Fruit fly (Drosophila melanogaster) whole organism, embryonic: ENCODE data around the gene CG15152.

Experiments
- Ada2b ChIP-seq: fragments of 200-800 bp; sonication (Bioruptor generic); IDR thresholded peaks from 2 replicates; pipeline ENCODE4 v1.3.6; 2022; ENCODE audit warnings: missing biosample characterization, missing genetic modification characterization
- Bteb2 ChIP-seq: fragments of 200-800 bp; sonication (Bioruptor generic); optimal IDR thresholded peaks from 2 replicates; lab custom pipeline; 2016; ENCODE audit warnings: missing biosample characterization, missing genetic modification characterization
- CG10366 ChIP-seq: fragments of 200-800 bp; sonication (Bioruptor generic); IDR thresholded peaks from 2 replicates; pipeline ENCODE4 v1.3.6; 2022; ENCODE audit warnings: missing biosample characterization, missing genetic modification characterization
- CG10979 ChIP-seq: fragments of 200-800 bp; sonication (Bioruptor generic); optimal IDR thresholded peaks from 2 replicates; lab custom pipeline; 2018; ENCODE audit warnings: missing biosample characterization, mild to moderate bottlenecking, missing genetic modification characterization, moderate library complexity
- CG11085 ChIP-seq: fragments of 200-800 bp; sonication (Bioruptor generic); IDR thresholded peaks from 2 replicates; pipeline ENCODE4 v1.3.6; 2022; ENCODE audit warnings: missing biosample characterization, missing genetic modification characterization
- CG11695 ChIP-seq: fragments of 200-800 bp; sonication (Bioruptor generic); IDR thresholded peaks from 3 replicates; pipeline ENCODE4 v1.3.6; 2022; ENCODE audit warnings: missing biosample characterization, missing genetic modification characterization
- CG1233 ChIP-seq: fragments of 200-800 bp; sonication (Bioruptor generic); optimal IDR thresholded peaks from 4 replicates; lab custom pipeline; 2018; ENCODE audit warnings: missing biosample characterization, mild to moderate bottlenecking, missing genetic modification characterization
- CG12744 ChIP-seq: fragments of 200-800 bp; sonication (Bioruptor generic); optimal IDR thresholded peaks from 2 replicates; lab custom pipeline; 2016; ENCODE audit warnings: missing biosample characterization, missing genetic modification characterization
- CG15073 ChIP-seq: fragments of 200-800 bp; sonication (Bioruptor generic); optimal IDR thresholded peaks from 2 replicates; lab custom pipeline; 2016; ENCODE audit warnings: missing biosample characterization, missing genetic modification characterization
- CG16813 ChIP-seq: fragments of 200-800 bp; sonication (Bioruptor generic); IDR thresholded peaks from 3 replicates; pipeline ENCODE4 v1.3.6; 2022; ENCODE audit warnings: missing biosample characterization, missing genetic modification characterization; ENCODE audit not compliant: partially characterized antibody
- CG16815 ChIP-seq: fragments of 200-800 bp; sonication (Bioruptor generic); optimal IDR thresholded peaks from 3 replicates; lab custom pipeline; 2017; ENCODE audit warnings: missing biosample characterization, mild to moderate bottlenecking, missing genetic modification characterization
- CG16863 ChIP-seq: fragments of 200-800 bp; sonication (Bioruptor generic); optimal IDR thresholded peaks from 3 replicates; lab custom pipeline; 2016; ENCODE audit warnings: missing biosample characterization, missing genetic modification characterization
- CG17568 ChIP-seq: fragments of 200-800 bp; sonication (Bioruptor generic); optimal IDR thresholded peaks from 2 replicates; lab custom pipeline; 2018; ENCODE audit warnings: missing biosample characterization, mild to moderate bottlenecking, missing genetic modification characterization, moderate library complexity
- CG18011 ChIP-seq: fragments of 200-800 bp; sonication (Bioruptor generic); optimal IDR thresholded peaks from 2 replicates; lab custom pipeline; 2017; ENCODE audit warnings: missing biosample characterization, missing genetic modification characterization, mild to moderate bottlenecking, moderate library complexity, missing genotype
- CG1832 ChIP-seq: fragments of 200-800 bp; sonication (Bioruptor generic); optimal IDR thresholded peaks from 2 replicates; lab custom pipeline; 2017; ENCODE audit warnings: missing biosample characterization, mild to moderate bottlenecking, missing genetic modification characterization, inconsistent platforms
- CG3065 ChIP-seq: fragments of 200-800 bp; sonication (Bioruptor generic); optimal IDR thresholded peaks from 2 replicates; lab custom pipeline; 2016; ENCODE audit warnings: missing biosample characterization, missing genetic modification characterization
- CG32772 ChIP-seq: fragments of 200-800 bp; sonication (Bioruptor generic); IDR thresholded peaks from 2 replicates; pipeline ENCODE4 v1.3.6; 2022; ENCODE audit warnings: missing biosample characterization, missing genetic modification characterization
- CG3281 ChIP-seq: fragments of 200-800 bp; sonication (Bioruptor generic); optimal IDR thresholded peaks from 3 replicates; lab custom pipeline; 2017; ENCODE audit warnings: missing biosample characterization, mild to moderate bottlenecking, missing genetic modification characterization
- CG33557 ChIP-seq: fragments of 200-800 bp; sonication (Bioruptor generic); optimal IDR thresholded peaks from 2 replicates; lab custom pipeline; 2019; ENCODE audit warnings: missing biosample characterization, mild to moderate bottlenecking, missing genetic modification characterization, moderate library complexity
- CG3847 ChIP-seq: fragments of 200-800 bp; sonication (Bioruptor generic); IDR thresholded peaks from 2 replicates; pipeline ENCODE4 v1.3.6; 2022; ENCODE audit warnings: missing biosample characterization, missing genetic modification characterization
- CG4282 ChIP-seq: fragments of 200-800 bp; sonication (Bioruptor generic); optimal IDR thresholded peaks from 2 replicates; lab custom pipeline; 2016; ENCODE audit warnings: missing biosample characterization, missing genetic modification characterization
- CG43689 ChIP-seq: fragments of 200-800 bp; sonication (Bioruptor generic); IDR thresholded peaks from 2 replicates; pipeline ENCODE4 v1.3.6; 2022; ENCODE audit warnings: missing biosample characterization, missing genetic modification characterization
- CG6254 ChIP-seq: fragments of 200-800 bp; sonication (Bioruptor generic); optimal IDR thresholded peaks from 3 replicates; lab custom pipeline; 2017; ENCODE audit warnings: mild to moderate bottlenecking, missing biosample characterization, missing genetic modification reagents, missing genetic modification characterization
- CG8359 ChIP-seq: fragments of 200-800 bp; sonication (Bioruptor generic); optimal IDR thresholded peaks from 2 replicates; lab custom pipeline; 2017; ENCODE audit warnings: missing biosample characterization, mild to moderate bottlenecking, missing genetic modification characterization, borderline replicate concordance
- CG8924 ChIP-seq: fragments of 200-800 bp; optimal IDR thresholded peaks from 3 replicates; lab custom pipeline; 2019; ENCODE audit warnings: missing biosample characterization, mild to moderate bottlenecking, missing genetic modification characterization, moderate library complexity
- Dll ChIP-seq: fragments of 200-800 bp; sonication (Bioruptor generic); IDR thresholded peaks from 4 replicates; pipeline ENCODE4 v1.3.6; 2022; ENCODE audit warnings: missing biosample characterization, missing genetic modification characterization; ENCODE audit not compliant: partially characterized antibody
- Eip74EF ChIP-seq, 2 experiments: fragments of 200-800 bp in 1 of 2; fragments of >200 bp in 1 of 2; sonication (Bioruptor generic) in 1 of 2; optimal IDR thresholded peaks; 2 replicates each; lab custom pipeline; 2017 to 2019; ENCODE audit warnings: missing biosample characterization in 2 of 2, missing genetic modification characterization in 2 of 2, mild to moderate bottlenecking in 1 of 2, moderate library complexity in 1 of 2
- HLH54F ChIP-seq: fragments of 200-800 bp; sonication (Bioruptor generic); optimal IDR thresholded peaks from 3 replicates; lab custom pipeline; 2016; ENCODE audit warnings: missing biosample characterization, missing genetic modification characterization
- Hey ChIP-seq: fragments of 200-800 bp; sonication (Bioruptor generic); optimal IDR thresholded peaks from 3 replicates; lab custom pipeline; 2018; ENCODE audit warnings: missing biosample characterization, mild to moderate bottlenecking, missing genetic modification characterization
- Lhr ChIP-seq: fragments of 200-800 bp; sonication (Bioruptor generic); optimal IDR thresholded peaks from 3 replicates; lab custom pipeline; 2017; ENCODE audit warnings: mild to moderate bottlenecking, missing biosample characterization, missing genetic modification reagents, missing genetic modification characterization
- MTF-1 ChIP-seq: fragments of 200-800 bp; sonication (Bioruptor generic); optimal IDR thresholded peaks from 2 replicates; lab custom pipeline; 2018; ENCODE audit warnings: missing biosample characterization, mild to moderate bottlenecking, missing genetic modification characterization, borderline replicate concordance
- Nf-YB ChIP-seq: fragments of 200-800 bp; sonication (Bioruptor generic); optimal IDR thresholded peaks from 3 replicates; lab custom pipeline; 2019; ENCODE audit warnings: missing biosample characterization, mild to moderate bottlenecking, missing genetic modification characterization, moderate library complexity
- Sox100B ChIP-seq: fragments of 200-800 bp; sonication (Bioruptor generic); optimal IDR thresholded peaks from 3 replicates; lab custom pipeline; 2018; ENCODE audit warnings: missing biosample characterization, mild to moderate bottlenecking, missing genetic modification characterization
- Sry-δ ChIP-seq: fragments of 200-800 bp; sonication (Bioruptor generic); optimal IDR thresholded peaks from 2 replicates; lab custom pipeline; 2016; ENCODE audit warnings: missing biosample characterization, missing genetic modification characterization
- ac ChIP-seq: fragments of 200-800 bp; sonication (Bioruptor generic); optimal IDR thresholded peaks from 3 replicates; lab custom pipeline; 2017; ENCODE audit warnings: missing biosample characterization, mild to moderate bottlenecking, missing genetic modification characterization
- ato ChIP-seq: fragments of 200-800 bp; sonication (Bioruptor generic); IDR thresholded peaks from 2 replicates; pipeline ENCODE4 v1.3.6; 2022; ENCODE audit warnings: missing biosample characterization, missing genetic modification characterization; ENCODE audit not compliant: partially characterized antibody
- corto ChIP-seq: fragments of 200-800 bp; sonication (Bioruptor generic); optimal IDR thresholded peaks from 2 replicates; lab custom pipeline; 2016; ENCODE audit warnings: missing biosample characterization, mild to moderate bottlenecking, missing genetic modification characterization, moderate library complexity
- grau ChIP-seq: fragments of 200-800 bp; optimal IDR thresholded peaks from 3 replicates; lab custom pipeline; 2019; ENCODE audit warnings: missing biosample characterization, mild to moderate bottlenecking, missing genetic modification characterization, moderate library complexity
- gro ChIP-seq: fragments of 200-800 bp; sonication (Bioruptor generic); optimal IDR thresholded peaks from 2 replicates; lab custom pipeline; 2016; ENCODE audit warnings: missing biosample characterization, missing genetic modification characterization
- h ChIP-seq: fragments of >200 bp; optimal IDR thresholded peaks from 2 replicates; lab custom pipeline; 2017
- hbn ChIP-seq: fragments of 200-800 bp; sonication (Bioruptor generic); IDR thresholded peaks from 2 replicates; pipeline ENCODE4 v1.3.6; 2022; ENCODE audit warnings: missing biosample characterization, missing genetic modification characterization; ENCODE audit not compliant: partially characterized antibody
- kni ChIP-seq: fragments of 200-800 bp; sonication (Bioruptor generic); optimal IDR thresholded peaks from 3 replicates; lab custom pipeline; 2017; ENCODE audit warnings: mild to moderate bottlenecking, missing biosample characterization, missing genetic modification reagents, missing genetic modification characterization
- pb ChIP-seq: fragments of 200-800 bp; sonication (Bioruptor generic); optimal IDR thresholded peaks from 3 replicates; lab custom pipeline; 2016; ENCODE audit warnings: missing biosample characterization, missing genetic modification characterization
- pita ChIP-seq: fragments of 200-800 bp; sonication (Bioruptor generic); optimal IDR thresholded peaks from 2 replicates; lab custom pipeline; 2017; ENCODE audit warnings: missing biosample characterization, mild to moderate bottlenecking, missing genetic modification characterization
- salm ChIP-seq: fragments of 200-800 bp; sonication (Bioruptor generic); optimal IDR thresholded peaks from 2 replicates; lab custom pipeline; 2018; ENCODE audit warnings: missing biosample characterization, mild to moderate bottlenecking, missing genetic modification characterization
- sens ChIP-seq: fragments of 200-800 bp; sonication (Bioruptor generic); peaks from one replicate; lab custom pipeline; 2016; ENCODE audit warnings: missing biosample characterization, missing genetic modification characterization
- sima ChIP-seq: fragments of 200-800 bp; sonication (Bioruptor generic); optimal IDR thresholded peaks from 2 replicates; lab custom pipeline; 2016; ENCODE audit warnings: missing biosample characterization, missing genetic modification characterization
- sqz ChIP-seq: fragments of 200-800 bp; sonication (Bioruptor generic); optimal IDR thresholded peaks from 3 replicates; lab custom pipeline; 2018; ENCODE audit warnings: missing biosample characterization, mild to moderate bottlenecking, missing genetic modification characterization
- ssp ChIP-seq: fragments of 200-800 bp; sonication (Bioruptor generic); IDR thresholded peaks from 2 replicates; pipeline ENCODE4 v1.3.6; 2022; ENCODE audit warnings: missing biosample characterization, missing genetic modification characterization
- tna ChIP-seq: fragments of 200-800 bp; sonication (Bioruptor generic); IDR thresholded peaks from 2 replicates; pipeline ENCODE4 v1.3.6; 2022; ENCODE audit warnings: missing biosample characterization, missing genetic modification characterization; ENCODE audit not compliant: partially characterized antibody

Gene CG15152

DNA sequence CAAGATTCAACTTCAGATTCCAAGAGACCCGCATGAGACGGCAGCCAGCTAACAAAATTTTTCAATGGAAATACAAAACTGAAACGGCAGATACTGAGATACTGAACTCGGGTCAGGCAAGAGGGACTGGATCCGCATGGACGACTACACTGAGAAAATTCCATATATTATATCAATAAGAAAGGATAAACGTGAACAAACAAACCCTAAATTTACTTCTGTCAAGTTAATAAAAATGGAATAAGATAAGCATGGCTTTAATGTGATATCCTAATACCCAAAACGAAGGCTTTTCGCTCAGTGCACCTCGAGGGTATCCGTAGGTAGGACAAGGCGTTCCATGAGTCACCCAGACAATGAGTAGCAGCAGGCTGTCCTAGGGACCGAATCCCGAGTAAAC lies 30.9 kb downstream of the CG15152 start (continued):
- TF ChIP-seq hbn (GFP tag; lab: Robert Waterston, UW): no peak
- TF ChIP-seq CG10366 (GFP tag; lab: Robert Waterston, UW): peak; percentile 81
- no peak for TF ChIP-seq tna (GFP tag; lab: Robert Waterston, UW)
- peak; percentile 65 for TF ChIP-seq Sox100B
- TF ChIP-seq Sry-δ (GFP tag; lab: Kevin White, UChicago): peak; percentile 50
- TF ChIP-seq CG43689 (GFP tag; lab: Robert Waterston, UW): no peak
- TF ChIP-seq CG16813 (GFP tag; lab: Robert Waterston, UW): no peak
- peak; percentile 76 for TF ChIP-seq CG3065 (GFP tag; lab: Kevin White, UChicago)
- peak; percentile 81 for TF ChIP-seq CG1233 (GFP tag; lab: Kevin White, UChicago)
- peak; percentile 66 for TF ChIP-seq ssp (GFP tag; lab: Robert Waterston, UW)
- peak; percentile 83 for TF ChIP-seq CG16863 (GFP tag; lab: Kevin White, UChicago)
- TF ChIP-seq CG11085 (GFP tag; lab: Robert Waterston, UW): no peak; the same call in 1 of the 2 replicates
- peak; percentile 27 for TF ChIP-seq salm (tag; lab: Kevin White, UChicago)
- peak in 1 of 2 experiments; percentile 49 for TF ChIP-seq Eip74EF (GFP tag; optimal IDR thresholded peaks at IDR 0.05; lab: Kevin White, UChicago)
- TF ChIP-seq ato (GFP tag; lab: Robert Waterston, UW): no peak
- peak; percentile 65 for TF ChIP-seq CG3281 (GFP tag; lab: Kevin White, UChicago)
- TF ChIP-seq CG15073 (GFP tag; lab: Kevin White, UChicago): peak; percentile 48
- TF ChIP-seq CG8359 (GFP tag; lab: Kevin White, UChicago): peak; percentile 71
- TF ChIP-seq CG17568 (GFP tag; lab: Kevin White, UChicago): peak; percentile 55
- TF ChIP-seq grau (tag; lab: Kevin White, UChicago): peak; percentile 83
- TF ChIP-seq CG18011 (GFP tag; lab: Kevin White, UChicago): peak; percentile 43
- peak; percentile 81 for TF ChIP-seq HLH54F (GFP tag; lab: Kevin White, UChicago)
- peak; percentile 42; the same call in 1 of the 2 replicates for TF ChIP-seq CG3847 (GFP tag; lab: Robert Waterston, UW)
- peak; percentile 65 for TF ChIP-seq Bteb2 (GFP tag; lab: Kevin White, UChicago)
- TF ChIP-seq Ada2b: peak; percentile 78
- TF ChIP-seq h (lab: Kevin White, UChicago): no peak
- TF ChIP-seq MTF-1: peak; percentile 73
- peak; percentile 96 for TF ChIP-seq CG16815
- TF ChIP-seq kni: no peak
- TF ChIP-seq CG6254 (GFP tag; lab: Kevin White, UChicago): peak; percentile 75
- TF ChIP-seq sima (GFP tag; lab: Kevin White, UChicago): peak; percentile 23
- peak; percentile 56 for TF ChIP-seq Lhr (GFP tag; lab: Kevin White, UChicago)
- peak; percentile 65 for TF ChIP-seq Nf-YB (GFP tag; lab: Kevin White, UChicago)
- TF ChIP-seq sens: peak; percentile 98
- no peak for TF ChIP-seq Dll (GFP tag; lab: Robert Waterston, UW)
- peak; percentile 95 for TF ChIP-seq ac (GFP tag; lab: Kevin White, UChicago)
- TF ChIP-seq CG11695 (GFP tag; lab: Robert Waterston, UW): peak; percentile 81
- TF ChIP-seq CG12744: peak; percentile 80
- TF ChIP-seq CG10979 (tag; lab: Kevin White, UChicago): peak; percentile 93
- TF ChIP-seq CG33557 (GFP tag; lab: Kevin White, UChicago): peak; percentile 88
- no peak for TF ChIP-seq pita
- TF ChIP-seq CG8924: peak; percentile 92
- peak; percentile 44 for TF ChIP-seq gro
- TF ChIP-seq CG4282 (GFP tag; lab: Kevin White, UChicago): peak; percentile 17
- TF ChIP-seq CG1832 (GFP tag; lab: Kevin White, UChicago): no peak
- TF ChIP-seq Hey: no peak
- TF ChIP-seq pb (GFP tag; lab: Kevin White, UChicago): peak; percentile 54
- peak; percentile 42 for TF ChIP-seq sqz (GFP tag; lab: Kevin White, UChicago)
- TF ChIP-seq corto: peak; percentile 90
- TF ChIP-seq CG32772: peak; percentile 69
